Fruit fly (Drosophila melanogaster) whole organism, prepupa: ENCODE data around the gene Ctps.

Experiments used
- Blimp-1 ChIP-seq: fragments of 200-800 bp; sonication (Bioruptor generic); optimal IDR thresholded peaks from 3 replicates; lab custom pipeline; 2017; ENCODE audit warnings: missing biosample characterization, missing genetic modification characterization, mild to moderate bottlenecking, moderate library complexity, missing genetic modification reagents
- CG10631 ChIP-seq: fragments of 200-800 bp; sonication (Bioruptor generic); optimal IDR thresholded peaks from 2 replicates; lab custom pipeline; 2016; ENCODE audit warnings: missing biosample characterization, missing genetic modification characterization
- CG10669 ChIP-seq: fragments of 200-800 bp; sonication (Bioruptor generic); optimal IDR thresholded peaks from 3 replicates; lab custom pipeline; 2018; ENCODE audit warnings: missing biosample characterization, mild to moderate bottlenecking, missing genetic modification characterization, moderate library complexity
- CG11294 ChIP-seq: fragments of 200-800 bp; sonication (Bioruptor generic); IDR thresholded peaks from 2 replicates; pipeline ENCODE4 v1.3.6; 2022; ENCODE audit warnings: missing biosample characterization, missing genetic modification characterization
- CG11902 ChIP-seq: fragments of 200-800 bp; sonication (Bioruptor generic); optimal IDR thresholded peaks from 3 replicates; lab custom pipeline; 2016; ENCODE audit warnings: missing biosample characterization, missing genetic modification characterization
- CG15336 ChIP-seq: fragments of 200-800 bp; sonication (Bioruptor generic); IDR thresholded peaks from 2 replicates; pipeline ENCODE4 v1.3.6; 2022; ENCODE audit warnings: missing biosample characterization, missing genetic modification characterization
- CG1621 ChIP-seq: fragments of 200-800 bp; sonication (Bioruptor generic); optimal IDR thresholded peaks from 3 replicates; lab custom pipeline; 2018; ENCODE audit warnings: missing biosample characterization, mild to moderate bottlenecking, missing genetic modification characterization
- CG16779 ChIP-seq: fragments of 200-800 bp; sonication (Bioruptor generic); optimal IDR thresholded peaks from 3 replicates; lab custom pipeline; 2017; ENCODE audit warnings: missing biosample characterization, mild to moderate bottlenecking, missing genetic modification characterization
- CG32006 ChIP-seq: fragments of 200-800 bp; sonication (Bioruptor generic); optimal IDR thresholded peaks from 3 replicates; lab custom pipeline; 2017; ENCODE audit warnings: missing biosample characterization, mild to moderate bottlenecking, missing genetic modification characterization
- CG6276 ChIP-seq: fragments of 200-800 bp; sonication (Bioruptor generic); optimal IDR thresholded peaks from 2 replicates; lab custom pipeline; 2017; ENCODE audit warnings: missing biosample characterization, mild to moderate bottlenecking, missing genetic modification characterization
- CG6792 ChIP-seq: fragments of 200-800 bp; sonication (Bioruptor generic); optimal IDR thresholded peaks from 3 replicates; lab custom pipeline; 2016; ENCODE audit warnings: missing biosample characterization, missing genetic modification characterization
- CG6808 ChIP-seq: fragments of 200-800 bp; sonication (Bioruptor generic); optimal IDR thresholded peaks from 3 replicates; lab custom pipeline; 2017; ENCODE audit warnings: missing biosample characterization, missing genetic modification characterization, mild to moderate bottlenecking, moderate library complexity, missing genetic modification reagents
- CG6854 ChIP-seq: fragments of 200-800 bp; sonication (Bioruptor generic); optimal IDR thresholded peaks from 2 replicates; lab custom pipeline; 2017; ENCODE audit warnings: missing biosample characterization, mild to moderate bottlenecking, missing genetic modification characterization
- CG8319 ChIP-seq: fragments of 200-800 bp; sonication (Bioruptor generic); optimal IDR thresholded peaks from 3 replicates; lab custom pipeline; 2016; ENCODE audit warnings: missing biosample characterization, missing genetic modification characterization
- CG9139 ChIP-seq: fragments of 200-800 bp; sonication (Bioruptor generic); optimal IDR thresholded peaks from 3 replicates; lab custom pipeline; 2017; ENCODE audit warnings: missing biosample characterization, mild to moderate bottlenecking, missing genetic modification characterization
- Eip78C ChIP-seq: fragments of 200-800 bp; sonication (Bioruptor generic); peaks from one replicate; lab custom pipeline; 2016; ENCODE audit warnings: missing biosample characterization, missing genetic modification characterization
- Ets21C ChIP-seq: fragments of 200-800 bp; sonication (Bioruptor generic); optimal IDR thresholded peaks from 3 replicates; lab custom pipeline; 2016; ENCODE audit warnings: missing biosample characterization, missing genetic modification characterization
- Ets96B ChIP-seq: fragments of 200-800 bp; optimal IDR thresholded peaks from 2 replicates; lab custom pipeline; 2019; ENCODE audit warnings: missing biosample characterization, mild to moderate bottlenecking, missing genetic modification characterization, moderate library complexity
- Gug ChIP-seq: fragments of 200-800 bp; sonication (Bioruptor generic); IDR thresholded peaks from 2 replicates; pipeline ENCODE4 v1.3.6; 2022; ENCODE audit warnings: missing biosample characterization, missing genetic modification characterization
- Hr39 ChIP-seq: fragments of 200-800 bp; sonication (Bioruptor generic); optimal IDR thresholded peaks from 2 replicates; lab custom pipeline; 2016; ENCODE audit warnings: missing biosample characterization, missing genetic modification characterization
- Hr4 ChIP-seq: fragments of 200-800 bp; sonication (Bioruptor generic); optimal IDR thresholded peaks from 3 replicates; lab custom pipeline; 2016; ENCODE audit warnings: missing biosample characterization, missing genetic modification characterization
- Lpt ChIP-seq: fragments of 200-800 bp; sonication (Bioruptor generic); optimal IDR thresholded peaks from 3 replicates; lab custom pipeline; 2016; ENCODE audit warnings: missing biosample characterization, missing genetic modification characterization
- OdsH ChIP-seq: fragments of 200-800 bp; sonication (Bioruptor generic); optimal IDR thresholded peaks from 3 replicates; lab custom pipeline; 2016; ENCODE audit warnings: missing biosample characterization, missing genetic modification characterization
- Smox ChIP-seq: fragments of 200-800 bp; sonication (Bioruptor generic); optimal IDR thresholded peaks from 3 replicates; lab custom pipeline; 2016; ENCODE audit warnings: missing biosample characterization, missing genetic modification characterization
- Sox102F ChIP-seq: fragments of 200-800 bp; sonication (Bioruptor generic); optimal IDR thresholded peaks from 2 replicates; lab custom pipeline; 2016; ENCODE audit warnings: missing biosample characterization, mild to moderate bottlenecking, missing genetic modification characterization
- Sox14 ChIP-seq: fragments of 200-800 bp; sonication (Bioruptor generic); optimal IDR thresholded peaks from 3 replicates; lab custom pipeline; 2016; ENCODE audit warnings: missing biosample characterization, missing genetic modification characterization
- Sox15 ChIP-seq: fragments of 200-800 bp; sonication (Bioruptor generic); optimal IDR thresholded peaks from 3 replicates; lab custom pipeline; 2016; ENCODE audit warnings: missing biosample characterization, missing genetic modification characterization
- achi ChIP-seq: fragments of 200-800 bp; sonication (Bioruptor generic); optimal IDR thresholded peaks from 3 replicates; lab custom pipeline; 2016; ENCODE audit warnings: missing biosample characterization, missing genetic modification characterization
- acj6 ChIP-seq: fragments of 200-800 bp; sonication (Bioruptor generic); optimal IDR thresholded peaks from 3 replicates; lab custom pipeline; 2016; ENCODE audit warnings: missing biosample characterization, missing genetic modification characterization
- dsx ChIP-seq: fragments of 200-800 bp; optimal IDR thresholded peaks from 3 replicates; lab custom pipeline; 2019; ENCODE audit warnings: missing biosample characterization, mild to moderate bottlenecking, missing genetic modification characterization, moderate library complexity; ENCODE audit not compliant: poor library complexity, severe bottlenecking
- eg ChIP-seq: fragments of 200-800 bp; sonication (Bioruptor generic); IDR thresholded peaks from 3 replicates; pipeline ENCODE4 v1.3.6; 2022; ENCODE audit warnings: missing biosample characterization, missing genetic modification characterization
- esn ChIP-seq: fragments of 200-800 bp; sonication (Bioruptor generic); optimal IDR thresholded peaks from 2 replicates; lab custom pipeline; 2016; ENCODE audit warnings: missing biosample characterization, mild to moderate bottlenecking, missing genetic modification characterization, moderate library complexity
- fd59A ChIP-seq: fragments of 200-800 bp; sonication (Bioruptor generic); optimal IDR thresholded peaks from 2 replicates; lab custom pipeline; 2017; ENCODE audit warnings: missing biosample characterization, mild to moderate bottlenecking, missing genetic modification characterization, missing genetic modification reagents
- fkh ChIP-seq: fragments of 200-800 bp; sonication (Bioruptor generic); optimal IDR thresholded peaks from 3 replicates; lab custom pipeline; 2017; ENCODE audit warnings: missing biosample characterization, mild to moderate bottlenecking, missing genetic modification characterization, moderate library complexity
- lz ChIP-seq: fragments of 200-800 bp; sonication (Bioruptor generic); optimal IDR thresholded peaks from 3 replicates; lab custom pipeline; 2016; ENCODE audit warnings: missing biosample characterization, missing genetic modification characterization
- net ChIP-seq: fragments of 200-800 bp; sonication (Bioruptor generic); optimal IDR thresholded peaks from 3 replicates; lab custom pipeline; 2016; ENCODE audit warnings: missing biosample characterization, missing genetic modification characterization
- pdm3 ChIP-seq: fragments of 200-800 bp; sonication (Bioruptor generic); optimal IDR thresholded peaks from 3 replicates; lab custom pipeline; 2016; ENCODE audit warnings: missing biosample characterization, missing genetic modification characterization
- salr ChIP-seq, 2 experiments: fragments of 200-800 bp; sonication (Bioruptor generic); optimal IDR thresholded peaks; 3 replicates each; lab custom pipeline; 2016 to 2018; ENCODE audit warnings: missing biosample characterization in 2 of 2, missing genetic modification characterization in 2 of 2, mild to moderate bottlenecking in 1 of 2
- spab ChIP-seq: fragments of 200-800 bp; sonication (Bioruptor generic); optimal IDR thresholded peaks from 2 replicates; lab custom pipeline; 2017; ENCODE audit warnings: missing biosample characterization, mild to moderate bottlenecking, missing genetic modification characterization, missing genetic modification reagents
- ss ChIP-seq, 2 experiments: fragments of 200-800 bp; sonication (Bioruptor generic); optimal IDR thresholded peaks; 2 replicates in 1 of 2; 3 replicates in 1 of 2; lab custom pipeline; 2017 to 2018; ENCODE audit warnings: mild to moderate bottlenecking in 2 of 2, missing biosample characterization in 2 of 2, missing genetic modification characterization in 2 of 2, moderate library complexity in 1 of 2
- svp ChIP-seq: fragments of 200-800 bp; sonication (Bioruptor generic); peaks from one replicate; lab custom pipeline; 2016; ENCODE audit warnings: missing biosample characterization, missing genetic modification characterization
- topi ChIP-seq: fragments of 200-800 bp; sonication (Bioruptor generic); optimal IDR thresholded peaks from 3 replicates; lab custom pipeline; 2016; ENCODE audit warnings: missing biosample characterization, missing genetic modification characterization
- vri ChIP-seq: fragments of 200-800 bp; sonication (Bioruptor generic); optimal IDR thresholded peaks from 3 replicates; lab custom pipeline; 2016; ENCODE audit warnings: missing biosample characterization, mild to moderate bottlenecking, missing genetic modification characterization

The Ctps gene

DNA sequence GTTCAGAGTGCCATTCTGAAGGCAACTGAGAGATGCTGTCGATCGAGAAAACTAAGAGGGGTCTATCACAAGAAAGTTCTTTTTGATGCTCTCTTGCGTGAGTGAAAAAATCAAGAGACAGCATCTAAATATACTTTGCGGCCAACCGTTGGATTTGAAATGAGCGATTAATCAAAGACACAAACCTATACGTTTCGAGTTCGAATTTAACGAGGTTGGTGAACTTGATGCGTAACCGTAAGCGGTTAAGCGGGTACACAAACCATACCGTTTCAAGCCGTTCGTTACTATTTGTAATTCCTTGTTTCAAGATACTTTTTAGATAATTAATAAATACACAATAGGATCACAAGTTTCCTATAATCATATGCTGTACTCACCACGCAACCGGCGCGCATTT, 25.6 kb upstream of the Ctps start:
- no peak for TF ChIP-seq Ets96B (tag; lab: Kevin White, UChicago)
- no peak for TF ChIP-seq achi (GFP tag; lab: Kevin White, UChicago)
- TF ChIP-seq esn (GFP tag; lab: Kevin White, UChicago) = no peak
- no peak for TF ChIP-seq CG6808
- no peak for TF ChIP-seq eg (GFP tag; lab: Robert Waterston, UW)
- TF ChIP-seq Blimp-1 (GFP tag; lab: Kevin White, UChicago) = no peak
- TF ChIP-seq CG15336 = no peak
- TF ChIP-seq fkh (GFP tag; lab: Kevin White, UChicago) = no peak
- TF ChIP-seq Hr4 (GFP tag; lab: Kevin White, UChicago) = no peak
- no peak for TF ChIP-seq Hr39 (GFP tag; lab: Kevin White, UChicago)
- no peak for TF ChIP-seq spab
- no peak for TF ChIP-seq CG6854 (GFP tag; lab: Kevin White, UChicago)
- TF ChIP-seq Sox15 (GFP tag; lab: Kevin White, UChicago) = no peak
- TF ChIP-seq salr (GFP tag; optimal IDR thresholded peaks at IDR 0.05; lab: Kevin White, UChicago) = no peak
- TF ChIP-seq svp (GFP tag; lab: Kevin White, UChicago) = no peak
- no peak for TF ChIP-seq Smox (GFP tag; lab: Kevin White, UChicago)
- no peak for TF ChIP-seq Ets21C (GFP tag; lab: Kevin White, UChicago)
- TF ChIP-seq CG32006 (GFP tag; lab: Kevin White, UChicago) = no peak

DNA sequence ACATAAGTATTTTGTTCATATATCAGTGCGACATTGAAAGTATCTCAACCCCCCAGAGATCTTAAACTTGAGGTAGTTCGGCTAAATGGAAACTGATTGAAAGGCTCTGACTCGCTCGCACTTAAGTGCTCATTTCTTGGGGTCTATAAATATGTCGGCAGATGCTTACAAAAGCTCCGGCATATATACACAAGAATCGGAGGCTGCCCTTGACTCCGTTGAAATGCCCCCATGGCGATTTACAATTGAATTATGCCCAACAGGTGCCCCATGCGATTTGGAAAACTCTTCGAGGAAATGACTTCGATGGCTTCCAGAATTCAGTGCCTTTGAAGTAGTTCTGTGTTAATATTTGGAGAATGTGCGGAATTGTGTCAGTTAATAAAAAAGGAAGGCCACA, 24.0 kb upstream of the Ctps start:
- no peak for TF ChIP-seq CG15336
- TF ChIP-seq Sox102F (GFP tag; lab: Kevin White, UChicago) = no peak
- no peak for TF ChIP-seq Sox15 (GFP tag; lab: Kevin White, UChicago)
- TF ChIP-seq CG11294 (GFP tag; lab: Robert Waterston, UW) = no peak
- no peak for TF ChIP-seq CG10631
- no peak for TF ChIP-seq eg (GFP tag; lab: Robert Waterston, UW)
- TF ChIP-seq vri (GFP tag; lab: Kevin White, UChicago) = no peak
- no peak for TF ChIP-seq CG8319 (GFP tag; lab: Kevin White, UChicago)
- no peak for TF ChIP-seq pdm3 (GFP tag; lab: Kevin White, UChicago)
- no peak for TF ChIP-seq topi (GFP tag; lab: Kevin White, UChicago)
- TF ChIP-seq dsx = no peak
- no peak for TF ChIP-seq svp (GFP tag; lab: Kevin White, UChicago)
- no peak for TF ChIP-seq ss (GFP tag; optimal IDR thresholded peaks at IDR 0.05; lab: Kevin White, UChicago)
- TF ChIP-seq acj6 (GFP tag; lab: Kevin White, UChicago) = no peak
- TF ChIP-seq CG6808 = no peak
- TF ChIP-seq lz (GFP tag; lab: Kevin White, UChicago) = no peak

DNA sequence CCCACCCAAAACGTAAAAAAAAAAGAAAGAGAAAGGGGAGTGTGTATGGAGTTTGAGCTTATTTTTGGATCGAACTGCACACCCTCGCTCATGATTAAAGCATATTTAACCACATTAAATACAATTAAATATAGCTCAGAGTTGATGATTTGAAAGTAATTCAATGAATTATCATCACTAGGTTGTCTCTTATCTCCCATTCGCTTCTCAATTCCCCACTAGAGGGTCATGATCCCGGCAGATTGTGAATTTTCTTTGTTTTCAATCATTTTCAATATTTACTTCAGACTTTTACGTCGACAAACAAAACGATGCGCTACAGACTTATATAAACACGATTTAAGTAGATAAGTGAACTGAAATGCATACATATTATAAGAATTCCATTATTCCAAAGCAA, 21.3 kb upstream of the Ctps start:
- no peak for TF ChIP-seq pdm3 (GFP tag; lab: Kevin White, UChicago)
- TF ChIP-seq Eip78C (GFP tag; lab: Kevin White, UChicago) = peak; percentile 37
- TF ChIP-seq Blimp-1 (GFP tag; lab: Kevin White, UChicago) = no peak
- TF ChIP-seq Gug (GFP tag; lab: Robert Waterston, UW) = no peak
- TF ChIP-seq CG32006 (GFP tag; lab: Kevin White, UChicago) = no peak
- TF ChIP-seq acj6 (GFP tag; lab: Kevin White, UChicago) = no peak
- no peak for TF ChIP-seq CG6808
- TF ChIP-seq CG10669 (GFP tag; lab: Kevin White, UChicago) = no peak
- peak; percentile 29 for TF ChIP-seq Sox14
- no peak for TF ChIP-seq Ets96B (tag; lab: Kevin White, UChicago)
- TF ChIP-seq spab = no peak
- no peak for TF ChIP-seq CG6792 (GFP tag; lab: Kevin White, UChicago)
- TF ChIP-seq svp (GFP tag; lab: Kevin White, UChicago) = peak; percentile 96
- TF ChIP-seq CG11902 = no peak
- TF ChIP-seq fd59A (GFP tag; lab: Kevin White, UChicago) = no peak
- TF ChIP-seq CG9139 (GFP tag; lab: Kevin White, UChicago) = no peak
- TF ChIP-seq OdsH = no peak
- no peak for TF ChIP-seq salr (GFP tag; optimal IDR thresholded peaks at IDR 0.05; lab: Kevin White, UChicago)
- no peak for TF ChIP-seq achi (GFP tag; lab: Kevin White, UChicago)
- no peak for TF ChIP-seq Lpt (GFP tag; lab: Kevin White, UChicago)
- no peak for TF ChIP-seq CG1621
- no peak for TF ChIP-seq net (GFP tag; lab: Kevin White, UChicago)
- TF ChIP-seq CG10631 = no peak
- no peak for TF ChIP-seq fkh (GFP tag; lab: Kevin White, UChicago)
- TF ChIP-seq CG16779 (tag; lab: Kevin White, UChicago) = no peak
- peak; percentile 51 for TF ChIP-seq CG6276
- TF ChIP-seq lz (GFP tag; lab: Kevin White, UChicago) = no peak
- TF ChIP-seq Hr4 (GFP tag; lab: Kevin White, UChicago) = no peak
